Worm (Caenorhabditis elegans) whole organism, L1 larva: ENCODE data around the gene pgap-1.

Source experiments
- C16A3.4 ChIP-seq: fragments of 150-350 bp; optimal IDR thresholded peaks from 2 replicates; lab custom pipeline; 2014; ENCODE audit warnings: missing biosample characterization, missing genetic modification characterization
- C34B4.2 ChIP-seq: sonication (generic microtip); optimal IDR thresholded peaks from 2 replicates; lab custom pipeline; 2017; ENCODE audit warnings: mild to moderate bottlenecking, missing genetic modification characterization, missing compliant biosample characterization
- aha-1 ChIP-seq: fragments of 150-350 bp; optimal IDR thresholded peaks from 2 replicates; lab custom pipeline; 2014; ENCODE audit warnings: missing biosample characterization, missing genetic modification characterization
- alr-1 ChIP-seq: fragments of 200-800 bp; sonication (Bioruptor generic); optimal IDR thresholded peaks from 2 replicates; lab custom pipeline; 2018; ENCODE audit warnings: borderline replicate concordance, mild to moderate bottlenecking, missing genetic modification characterization, missing compliant biosample characterization
- aly-2 ChIP-seq: fragments of 150-350 bp; optimal IDR thresholded peaks from 2 replicates; lab custom pipeline; 2014; ENCODE audit warnings: missing biosample characterization, missing genetic modification characterization
- ama-1 ChIP-seq: fragments of 150-350 bp; optimal IDR thresholded peaks from 2 replicates; lab custom pipeline; 2014
- ceh-63 ChIP-seq: fragments of 200-800 bp; sonication (Bioruptor generic); optimal IDR thresholded peaks from 2 replicates; lab custom pipeline; 2018; ENCODE audit warnings: mild to moderate bottlenecking, missing genetic modification characterization, missing compliant biosample characterization
- ceh-82 ChIP-seq, 3 experiments: fragments of 150-350 bp in 1 of 3; sonication (generic microtip) in 2 of 3; optimal IDR thresholded peaks; 2 replicates each; lab custom pipeline; 2014 to 2017; ENCODE audit warnings: missing biosample characterization in 3 of 3, missing genetic modification characterization in 3 of 3
- ceh-88 ChIP-seq: fragments of 200-800 bp; sonication (Bioruptor generic); IDR thresholded peaks from 2 replicates; pipeline ENCODE4 v1.3.6; 2022; ENCODE audit warnings: missing genetic modification characterization, missing compliant biosample characterization
- ces-1 ChIP-seq: fragments of 150-350 bp; optimal IDR thresholded peaks from 2 replicates; lab custom pipeline; 2014; ENCODE audit warnings: missing biosample characterization, missing genetic modification reagents, missing genetic modification characterization
- dpl-1 ChIP-seq, 3 experiments: fragments of 150-350 bp in 2 of 3; sonication (generic microtip) in 1 of 3; optimal IDR thresholded peaks; 2 replicates each; lab custom pipeline; 2014 to 2017; ENCODE audit warnings: missing biosample characterization in 3 of 3, missing genetic modification characterization in 3 of 3, missing genetic modification reagents in 3 of 3
- dsc-1 ChIP-seq: sonication (generic microtip); optimal IDR thresholded peaks from 2 replicates; lab custom pipeline; 2016; ENCODE audit warnings: mild to moderate bottlenecking, missing genetic modification characterization, missing compliant biosample characterization
- efl-3 ChIP-seq: fragments of 200-800 bp; sonication (Bioruptor generic); optimal IDR thresholded peaks from 2 replicates; lab custom pipeline; 2018; ENCODE audit warnings: mild to moderate bottlenecking, missing genetic modification characterization, missing compliant biosample characterization
- egl-13 ChIP-seq: sonication (generic microtip); optimal IDR thresholded peaks from 2 replicates; lab custom pipeline; 2016; ENCODE audit warnings: missing genotype, missing genetic modification reagents, missing genetic modification characterization, missing compliant biosample characterization
- elt-2 ChIP-seq: sonication (generic microtip); optimal IDR thresholded peaks from 2 replicates; lab custom pipeline; 2016; ENCODE audit warnings: missing genetic modification characterization, mild to moderate bottlenecking, inconsistent platforms, missing compliant biosample characterization, missing genetic modification reagents
- elt-3 ChIP-seq, 6 experiments: fragments of 150-350 bp in 1 of 6; sonication (generic microtip); optimal IDR thresholded peaks; 2 replicates each; lab custom pipeline; 2017 to 2018; ENCODE audit warnings: missing biosample characterization in 6 of 6, missing genetic modification characterization in 6 of 6, inconsistent platforms in 1 of 6
- fkh-10 ChIP-seq: sonication (generic microtip); optimal IDR thresholded peaks from 2 replicates; lab custom pipeline; 2017; ENCODE audit warnings: missing biosample characterization, missing genetic modification reagents, missing genetic modification characterization
- fkh-4 ChIP-seq: sonication (generic microtip); optimal IDR thresholded peaks from 2 replicates; lab custom pipeline; 2016; ENCODE audit warnings: missing compliant biosample characterization, missing genetic modification characterization, borderline replicate concordance
- fos-1 ChIP-seq: fragments of 150-350 bp; optimal IDR thresholded peaks from 2 replicates; lab custom pipeline; 2014; ENCODE audit warnings: missing biosample characterization, missing genetic modification characterization
- grh-1 ChIP-seq: fragments of 200-800 bp; sonication (Bioruptor generic); IDR thresholded peaks from 2 replicates; pipeline ENCODE4 v1.3.6; 2022; ENCODE audit warnings: missing genetic modification reagents, missing genetic modification characterization, missing compliant biosample characterization
- hlh-17 ChIP-seq: fragments of 200-800 bp; sonication (Bioruptor generic); optimal IDR thresholded peaks from 2 replicates; lab custom pipeline; 2018; ENCODE audit warnings: missing genetic modification characterization, mild to moderate bottlenecking, missing compliant biosample characterization, moderate library complexity, borderline replicate concordance
- hpl-2 ChIP-seq: fragments of 150-350 bp; optimal IDR thresholded peaks from 2 replicates; lab custom pipeline; 2014; ENCODE audit warnings: missing biosample characterization, missing genetic modification reagents, missing genetic modification characterization
- irx-1 ChIP-seq: sonication (generic microtip); optimal IDR thresholded peaks from 2 replicates; lab custom pipeline; 2016; ENCODE audit warnings: missing genetic modification characterization, missing compliant biosample characterization
- lin-14 ChIP-seq: fragments of 200-800 bp; sonication (Bioruptor generic); optimal IDR thresholded peaks from 2 replicates; lab custom pipeline; 2018; ENCODE audit warnings: mild to moderate bottlenecking, missing genetic modification characterization, moderate library complexity, missing compliant biosample characterization
- lin-39 ChIP-seq: fragments of 150-350 bp; optimal IDR thresholded peaks from 2 replicates; lab custom pipeline; 2014; ENCODE audit warnings: missing biosample characterization, missing genetic modification reagents, missing genetic modification characterization
- lir-3 ChIP-seq: sonication (generic microtip); optimal IDR thresholded peaks from 2 replicates; lab custom pipeline; 2016; ENCODE audit warnings: mild to moderate bottlenecking, missing genetic modification characterization, moderate library complexity, missing compliant biosample characterization; ENCODE audit not compliant: poor library complexity
- mef-2 ChIP-seq: fragments of 150-350 bp; optimal IDR thresholded peaks from 2 replicates; lab custom pipeline; 2014; ENCODE audit warnings: missing biosample characterization, missing genetic modification characterization
- mep-1 ChIP-seq: fragments of 150-350 bp; optimal IDR thresholded peaks from 2 replicates; lab custom pipeline; 2014; ENCODE audit warnings: missing biosample characterization, missing genetic modification characterization
- nhr-19 ChIP-seq: fragments of 200-800 bp; sonication (Bioruptor generic); conservative IDR thresholded peaks from 2 replicates; pipeline ENCODE4 v1.3.6; 2022; ENCODE audit warnings: missing genetic modification characterization, missing compliant biosample characterization
- nhr-20 ChIP-seq: sonication (generic microtip); optimal IDR thresholded peaks from 2 replicates; lab custom pipeline; 2016; ENCODE audit warnings: mild to moderate bottlenecking, missing genetic modification characterization, missing compliant biosample characterization
- nhr-47 ChIP-seq: sonication (generic microtip); optimal IDR thresholded peaks from 2 replicates; lab custom pipeline; 2016; ENCODE audit warnings: mild to moderate bottlenecking, missing genetic modification characterization, moderate library complexity, missing compliant biosample characterization
- nhr-76 ChIP-seq: sonication (generic microtip); optimal IDR thresholded peaks from 2 replicates; lab custom pipeline; 2017; ENCODE audit warnings: missing biosample characterization, missing genetic modification characterization
- nhr-77 ChIP-seq: fragments of 150-350 bp; optimal IDR thresholded peaks from 2 replicates; lab custom pipeline; 2014; ENCODE audit warnings: missing biosample characterization, missing genetic modification characterization
- nhr-85 ChIP-seq: sonication (generic microtip); peaks from one replicate; lab custom pipeline; 2016; ENCODE audit warnings: missing genetic modification characterization, inconsistent platforms, missing compliant biosample characterization
- rnt-1 ChIP-seq: sonication (generic microtip); optimal IDR thresholded peaks from 2 replicates; lab custom pipeline; 2016; ENCODE audit warnings: mild to moderate bottlenecking, missing genetic modification characterization, moderate library complexity, missing compliant biosample characterization
- snpc-4 ChIP-seq: fragments of 150-350 bp; optimal IDR thresholded peaks from 2 replicates; lab custom pipeline; 2014; ENCODE audit warnings: missing biosample characterization, missing genetic modification characterization
- snu-23 ChIP-seq: sonication (generic microtip); optimal IDR thresholded peaks from 2 replicates; lab custom pipeline; 2016; ENCODE audit warnings: missing genetic modification characterization, missing compliant biosample characterization
- sox-4 ChIP-seq: sonication (generic microtip); optimal IDR thresholded peaks from 2 replicates; lab custom pipeline; 2016; ENCODE audit warnings: missing genetic modification characterization, missing compliant biosample characterization
- sptf-1 ChIP-seq: fragments of 150-350 bp; optimal IDR thresholded peaks from 2 replicates; lab custom pipeline; 2014; ENCODE audit warnings: missing biosample characterization, missing genetic modification characterization
- sup-37 ChIP-seq: fragments of 200-800 bp; sonication (Bioruptor generic); optimal IDR thresholded peaks from 2 replicates; lab custom pipeline; 2018; ENCODE audit warnings: mild to moderate bottlenecking, missing genetic modification characterization, missing compliant biosample characterization
- tbx-2 ChIP-seq: sonication (generic microtip); optimal IDR thresholded peaks from 2 replicates; lab custom pipeline; 2016; ENCODE audit warnings: missing genetic modification characterization, missing compliant biosample characterization
- tlp-1 ChIP-seq: fragments of 150-350 bp; optimal IDR thresholded peaks from 2 replicates; lab custom pipeline; 2014; ENCODE audit warnings: missing biosample characterization, missing genetic modification characterization
- unc-62 ChIP-seq: fragments of 150-350 bp; optimal IDR thresholded peaks from 2 replicates; lab custom pipeline; 2014; ENCODE audit warnings: missing biosample characterization, missing genetic modification reagents, missing genetic modification characterization
- unc-86 ChIP-seq: sonication (generic microtip); optimal IDR thresholded peaks from 2 replicates; lab custom pipeline; 2016; ENCODE audit warnings: missing genetic modification characterization, missing compliant biosample characterization
- xbp-1 ChIP-seq: sonication (generic microtip); optimal IDR thresholded peaks from 2 replicates; lab custom pipeline; 2016; ENCODE audit warnings: missing genetic modification characterization, missing compliant biosample characterization
- zag-1 ChIP-seq: fragments of 150-350 bp; optimal IDR thresholded peaks from 2 replicates; lab custom pipeline; 2014; ENCODE audit warnings: missing biosample characterization, missing genetic modification characterization
- zip-4 ChIP-seq: fragments of 200-800 bp; sonication (Bioruptor generic); optimal IDR thresholded peaks from 2 replicates; lab custom pipeline; 2018; ENCODE audit warnings: mild to moderate bottlenecking, missing genetic modification characterization, moderate library complexity, missing compliant biosample characterization
- ztf-4 ChIP-seq: fragments of 150-350 bp; optimal IDR thresholded peaks from 2 replicates; lab custom pipeline; 2014; ENCODE audit warnings: missing biosample characterization, missing genetic modification characterization

pgap-1 gene

ce11 chrV:11241580-11241979 lies at the start of gene pgap-1:
TSS of gene pgap-1 (plus strand) at chrV:11241880.
- TF ChIP-seq C34B4.2 (tag; lab: Kevin White, UChicago) (no peak), mef-2 (tag; lab: Kevin White, UChicago) (no peak), aha-1 (tag; lab: Kevin White, UChicago) (no peak), tlp-1 (tag; lab: Kevin White, UChicago) (no peak), lir-3 (tag; lab: Kevin White, UChicago) (no peak), hlh-17 (GFP tag; lab: Kevin White, UChicago) (no peak), elt-3 (tag; optimal IDR thresholded peaks at IDR 0.05; lab: Kevin White, UChicago) (no peak), ama-1 (lab: Kevin White, UChicago) (no peak)
- TF ChIP-seq, all 84 proteins: peak for 0

DNA sequence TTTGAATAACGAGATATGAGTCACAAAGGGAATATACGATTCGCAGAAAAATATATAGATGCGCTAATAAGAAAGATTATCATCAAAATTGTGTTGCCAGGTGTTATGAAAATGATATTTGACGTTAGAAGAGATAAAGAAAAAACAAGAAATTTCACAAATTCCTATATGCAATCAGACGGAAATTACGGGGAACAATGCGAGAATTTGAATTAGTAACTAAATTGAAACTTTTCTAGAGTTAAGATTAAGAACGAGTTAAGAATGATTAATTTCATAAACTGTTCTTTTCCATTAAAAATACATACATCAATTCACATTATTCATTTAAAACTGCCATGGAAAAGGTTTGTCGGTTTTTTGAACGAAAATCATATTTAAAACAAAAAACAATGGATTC lies 45.6 kb upstream of the pgap-1 start, which contains the start of gene clc-6:
Gene clc-6 (minus strand): TSS at position 101 of the 400 bp plus-strand sequence.
- TF ChIP-seq sptf-1 (tag; lab: Kevin White, UChicago) (no peak), dsc-1 (peak; percentile 31)

DNA sequence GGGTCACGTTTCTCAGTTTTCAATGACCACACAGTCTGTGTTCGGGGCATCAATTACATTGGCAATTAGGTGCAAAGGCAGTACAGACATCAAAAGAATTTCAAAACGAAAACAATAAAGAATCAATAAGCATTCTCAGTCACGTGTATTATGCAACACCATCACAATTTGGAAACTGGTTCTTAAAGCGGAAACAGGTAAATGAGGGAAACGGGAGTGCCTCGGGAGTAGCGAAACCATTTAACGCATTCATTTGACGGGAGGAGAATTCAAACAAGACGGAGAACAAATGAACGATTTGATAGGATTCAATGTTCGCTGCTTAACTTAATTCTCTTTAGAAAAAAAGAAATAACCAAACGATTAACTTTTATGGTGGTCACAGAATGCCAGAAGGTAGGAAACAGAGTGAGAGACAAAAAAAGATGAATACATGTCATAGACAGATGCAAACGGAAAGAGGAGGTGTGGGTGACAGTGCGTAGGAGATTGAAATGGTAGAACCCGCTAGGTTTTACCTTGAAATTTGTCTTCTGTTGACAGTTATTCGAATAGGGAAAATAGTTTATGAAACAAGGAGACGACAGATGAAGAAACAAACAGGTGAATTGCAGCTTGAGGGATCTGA lies 44.9 kb upstream of the pgap-1 start:
- TF ChIP-seq sup-37 (no peak), lin-14 (GFP tag; lab: Kevin White, UChicago) (peak; percentile 77), hpl-2 (no peak), snu-23 (GFP tag; lab: Kevin White, UChicago) (peak; percentile 53), nhr-47 (tag; lab: Kevin White, UChicago) (peak; percentile 9), nhr-20 (tag; lab: Kevin White, UChicago) (peak; percentile 55), tlp-1 (tag; lab: Kevin White, UChicago) (no peak), zag-1 (tag; lab: Kevin White, UChicago) (no peak), mep-1 (tag; lab: Kevin White, UChicago) (peak; percentile 28), dpl-1 (GFP tag; optimal IDR thresholded peaks at IDR 0.05; lab: Kevin White, UChicago) (no peak), zip-4 (GFP tag; lab: Kevin White, UChicago) (no peak), ces-1 (GFP tag; lab: Kevin White, UChicago) (no peak), aly-2 (tag; lab: Kevin White, UChicago) (no peak), rnt-1 (no peak), elt-2 (tag; lab: Kevin White, UChicago) (no peak), efl-3 (GFP tag; lab: Kevin White, UChicago) (no peak), ceh-82 (tag; optimal IDR thresholded peaks at IDR 0.05; lab: Kevin White, UChicago) (peak in 1 of 3 experiments; percentile 17), ceh-63 (GFP tag; lab: Kevin White, UChicago) (no peak), unc-62 (GFP tag; lab: Kevin White, UChicago) (no peak), xbp-1 (tag; lab: Kevin White, UChicago) (peak; percentile 16), tbx-2 (tag; lab: Kevin White, UChicago) (peak; percentile 23), elt-3 (tag; optimal IDR thresholded peaks at IDR 0.05; lab: Kevin White, UChicago) (peak in 2 of 6 experiments; percentile 12 to 31), nhr-76 (tag; lab: Kevin White, UChicago) (no peak), lin-39 (tag; lab: Kevin White, UChicago) (no peak), dsc-1 (no peak), egl-13 (tag; lab: Kevin White, UChicago) (no peak), nhr-77 (tag; lab: Kevin White, UChicago) (no peak), fos-1 (tag; lab: Kevin White, UChicago) (no peak), sox-4 (tag; lab: Kevin White, UChicago) (no peak), irx-1 (no peak), C16A3.4 (peak; percentile 16), nhr-85 (tag; lab: Kevin White, UChicago) (peak; percentile 97), nhr-19 (GFP tag; lab: Robert Waterston, UW) (no peak), fkh-4 (tag; lab: Kevin White, UChicago) (no peak), snpc-4 (tag; lab: Kevin White, UChicago) (no peak), unc-86 (no peak), ceh-88 (GFP tag; lab: Robert Waterston, UW) (no peak), fkh-10 (GFP tag; lab: Kevin White, UChicago) (no peak), alr-1 (tag; lab: Kevin White, UChicago) (no peak), ztf-4 (tag; lab: Kevin White, UChicago) (no peak), grh-1 (GFP tag; lab: Robert Waterston, UW) (peak; percentile 85)
